Worm (Caenorhabditis elegans) whole organism, late embryonic: ENCODE measurements around the gene ZK1321.4.

Experiments
- fkh-6 ChIP-seq: sonication (generic microtip); optimal IDR thresholded peaks from 2 replicates; lab custom pipeline; 2016; ENCODE audit warnings: missing genetic modification characterization, missing compliant biosample characterization
- nhr-11 ChIP-seq: fragments of 150-350 bp; optimal IDR thresholded peaks from 2 replicates; lab custom pipeline; 2014; ENCODE audit warnings: missing biosample characterization, missing genetic modification characterization

- no peak for TF ChIP-seq nhr-11 (tag; lab: Kevin White, UChicago)
- TF ChIP-seq fkh-6 (tag; lab: Kevin White, UChicago), result no peak
Measured at ce11 chrII:9769797-9770520, 3.8 kb downstream of the ZK1321.4 start, which contains the start of gene aqp-10.
